Worm (Caenorhabditis elegans): ENCODE results near the gene ZK1320.2.

ZK1320.2 gene

DNA sequence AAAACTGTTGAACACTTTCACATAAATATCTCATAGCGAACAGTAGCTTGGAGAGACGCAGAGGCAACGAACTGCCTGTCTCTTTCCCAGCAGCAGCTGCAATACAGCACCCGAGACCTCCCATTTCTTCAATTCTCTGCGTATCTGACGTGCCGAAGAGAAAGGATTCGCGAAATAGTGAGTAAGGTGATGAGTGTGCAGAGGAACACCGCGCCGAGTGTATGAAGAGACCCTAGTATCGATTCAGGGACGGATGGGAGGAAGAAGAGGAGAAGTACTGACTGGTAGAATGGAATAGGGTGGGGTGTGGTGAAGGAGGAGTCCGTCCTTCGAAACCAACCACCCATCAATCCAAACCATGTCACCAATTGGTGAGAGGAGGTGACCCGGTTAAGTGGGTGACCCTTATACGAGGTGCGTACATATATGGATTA, 12.7 kb downstream of the ZK1320.2 start (continued):
- peak; percentile 28 for TF ChIP-seq nhr-77 (tag; optimal IDR thresholded peaks at IDR 0.05)
- no peak for TF ChIP-seq daf-19 (GFP tag; conservative IDR thresholded peaks at IDR 0.05)
- no peak for TF ChIP-seq dmd-8 (GFP tag; IDR thresholded peaks at IDR 0.05)
- TF ChIP-seq mxl-2 (GFP tag; conservative IDR thresholded peaks at IDR 0.05), result no peak
- TF ChIP-seq fos-1 (tag; optimal IDR thresholded peaks at IDR 0.05), result no peak
- no peak for TF ChIP-seq ceh-32 (tag; optimal IDR thresholded peaks at IDR 0.05; ENCODE audit: poor library complexity)
- peak; percentile 62 to 70 for TF ChIP-seq lsy-2 (tag; optimal IDR thresholded peaks at IDR 0.05)
- TF ChIP-seq snpc-1.2 (GFP tag; IDR thresholded peaks at IDR 0.05), result no peak
- no peak for TF ChIP-seq ZK337.2 (GFP tag; IDR thresholded peaks at IDR 0.05)
- no peak for TF ChIP-seq daf-12 (tag; optimal IDR thresholded peaks at IDR 0.05)
- TF ChIP-seq ceh-28 (tag; optimal IDR thresholded peaks at IDR 0.05), result peak; percentile 76
- TF ChIP-seq Y48G9A.11 (GFP tag; IDR thresholded peaks at IDR 0.05), result no peak
- TF ChIP-seq unc-39 (tag; optimal IDR thresholded peaks at IDR 0.05), result no peak
- TF ChIP-seq fkh-10 (GFP tag; optimal IDR thresholded peaks at IDR 0.05), result no peak
- TF ChIP-seq mdl-1 (tag; optimal IDR thresholded peaks at IDR 0.05), result peak in 1 of 2 experiments; percentile 74
- TF ChIP-seq nhr-41 (GFP tag; IDR thresholded peaks at IDR 0.05), result no peak
- no peak for TF ChIP-seq madf-5 (GFP tag; IDR thresholded peaks at IDR 0.05)
- TF ChIP-seq mxl-3 (GFP tag; optimal IDR thresholded peaks at IDR 0.05), result peak; percentile 86
- no peak for TF ChIP-seq cey-2 (tag; optimal IDR thresholded peaks at IDR 0.05; ENCODE audit: borderline replicate concordance, insufficient read depth)
- TF ChIP-seq ztf-7 (tag; optimal IDR thresholded peaks at IDR 0.05), result peak; percentile 2
- no peak for TF ChIP-seq lin-39 (tag; optimal IDR thresholded peaks at IDR 0.05)
- no peak for TF ChIP-seq daf-16 (GFP tag; optimal IDR thresholded peaks at IDR 0.05)
- TF ChIP-seq daf-16 (tag; optimal IDR thresholded peaks at IDR 0.05), result peak; percentile 46
- TF ChIP-seq F26F4.8 (GFP tag; conservative IDR thresholded peaks at IDR 0.05), result no peak
- TF ChIP-seq pqm-1 (tag; optimal IDR thresholded peaks at IDR 0.05), result no peak
- TF ChIP-seq dmd-6 (GFP tag; IDR thresholded peaks at IDR 0.05), result peak; percentile 60
- no peak for TF ChIP-seq Y5F2A.4 (GFP tag; optimal IDR thresholded peaks at IDR 0.05)
- TF ChIP-seq sdz-12 (GFP tag; optimal IDR thresholded peaks at IDR 0.05), result no peak
- TF ChIP-seq zip-11 (GFP tag; IDR thresholded peaks at IDR 0.05), result no peak
- no peak for TF ChIP-seq R02D3.7 (tag; optimal IDR thresholded peaks at IDR 0.05)
- no peak for TF ChIP-seq nhr-25 (tag; optimal IDR thresholded peaks at IDR 0.05; ENCODE audit: borderline replicate concordance, insufficient read depth)
- TF ChIP-seq nhr-10 (tag; optimal IDR thresholded peaks at IDR 0.05), result no peak
- TF ChIP-seq aha-1 (tag), result no peak
- TF ChIP-seq aly-2 (tag; optimal IDR thresholded peaks at IDR 0.05), result no peak
- TF ChIP-seq ama-1 (optimal IDR thresholded peaks at IDR 0.05), result peak; percentile 40
- peak; percentile 49 for TF ChIP-seq set-16 (GFP tag; IDR thresholded peaks at IDR 0.05)
- peak; percentile 77 for TF ChIP-seq rbr-2 (tag; optimal IDR thresholded peaks at IDR 0.05)
- peak; percentile 39; the same call in 1 of the 2 replicates for TF ChIP-seq lim-7 (GFP tag; IDR thresholded peaks at IDR 0.05)
- TF ChIP-seq ceh-44 (GFP tag; IDR thresholded peaks at IDR 0.05), result no peak
- TF ChIP-seq arid-1 (GFP tag; conservative IDR thresholded peaks at IDR 0.05), result no peak
- TF ChIP-seq F49E8.2 (tag; optimal IDR thresholded peaks at IDR 0.05; ENCODE audit: borderline replicate concordance), result no peak
- 0 out of 2 replicates have a peak, but pooled peaks have one; percentile 30 for TF ChIP-seq ctbp-1 (GFP tag; IDR thresholded peaks at IDR 0.05)
- no peak for TF ChIP-seq lin-15B (tag; optimal IDR thresholded peaks at IDR 0.05)
- peak; percentile 0 for TF ChIP-seq F37D6.2 (tag; optimal IDR thresholded peaks at IDR 0.05)
- TF ChIP-seq php-3 (GFP tag; IDR thresholded peaks at IDR 0.05), result no peak
- peak; percentile 81 for TF ChIP-seq nhr-28 (tag; optimal IDR thresholded peaks at IDR 0.05)
- no peak for TF ChIP-seq lin-38 (GFP tag; IDR thresholded peaks at IDR 0.05)
- no peak for TF ChIP-seq Y75B8A.6 (GFP tag; IDR thresholded peaks at IDR 0.05)
- no peak for TF ChIP-seq zag-1 (tag; optimal IDR thresholded peaks at IDR 0.05)
- peak; percentile 14 for TF ChIP-seq dpl-1 (GFP tag; optimal IDR thresholded peaks at IDR 0.05)
- TF ChIP-seq ceh-62 (tag; optimal IDR thresholded peaks at IDR 0.05), result no peak
- no peak for TF ChIP-seq egl-27 (tag; optimal IDR thresholded peaks at IDR 0.05)
- 0 out of 2 replicates have a peak, but pooled peaks have one; percentile 27 for TF ChIP-seq tra-1 (GFP tag; IDR thresholded peaks at IDR 0.05)

All from whole organism, L4 larva.